Worm (Caenorhabditis elegans) whole organism, L3 larva: ENCODE results near the gene F18C5.9.
A peak's percentile ranks its signal among the peaks of the same experiment; 100 is the strongest.

Source experiments
- R02D3.7 ChIP-seq: fragments of 150-350 bp; optimal IDR thresholded peaks from 2 replicates; lab custom pipeline; 2014; ENCODE audit warnings: missing biosample characterization, missing genetic modification characterization
- ama-1 ChIP-seq: fragments of 150-350 bp; optimal IDR thresholded peaks from 2 replicates; lab custom pipeline; 2018
- ceh-16 ChIP-seq: sonication (generic microtip); optimal IDR thresholded peaks from 2 replicates; lab custom pipeline; 2017; ENCODE audit warnings: missing biosample characterization, missing genetic modification characterization
- ceh-28 ChIP-seq: fragments of 150-350 bp; optimal IDR thresholded peaks from 2 replicates; lab custom pipeline; 2014; ENCODE audit warnings: missing biosample characterization, missing genetic modification reagents, missing genetic modification characterization
- daf-12 ChIP-seq: fragments of 150-350 bp; optimal IDR thresholded peaks from 2 replicates; lab custom pipeline; 2014; ENCODE audit warnings: missing biosample characterization, missing genetic modification reagents, missing genetic modification characterization
- egl-27 ChIP-seq: sonication (generic microtip); optimal IDR thresholded peaks from 4 replicates; lab custom pipeline; 2017; ENCODE audit warnings: missing biosample characterization, missing genetic modification reagents, missing genetic modification characterization
- egl-5 ChIP-seq: fragments of 150-350 bp; optimal IDR thresholded peaks from 2 replicates; lab custom pipeline; 2017; ENCODE audit warnings: missing biosample characterization, missing genetic modification reagents, missing genetic modification characterization, inconsistent platforms
- elt-2 ChIP-seq: sonication (generic microtip); optimal IDR thresholded peaks from 2 replicates; lab custom pipeline; 2016; ENCODE audit warnings: missing genetic modification reagents, mild to moderate bottlenecking, missing genetic modification characterization, missing compliant biosample characterization
- elt-3 ChIP-seq, 3 experiments: fragments of 150-350 bp in 1 of 3; sonication (generic microtip) in 2 of 3; optimal IDR thresholded peaks; 2 replicates in 2 of 3; 4 replicates in 1 of 3; lab custom pipeline; 2014 to 2017; ENCODE audit warnings: missing biosample characterization in 3 of 3, missing genetic modification characterization in 3 of 3
- fkh-10 ChIP-seq: sonication (generic microtip); optimal IDR thresholded peaks from 2 replicates; lab custom pipeline; 2017; ENCODE audit warnings: missing biosample characterization, missing genetic modification reagents, missing genetic modification characterization
- fkh-2 ChIP-seq: fragments of 150-350 bp; optimal IDR thresholded peaks from 2 replicates; lab custom pipeline; 2014; ENCODE audit warnings: missing biosample characterization, missing genetic modification reagents, missing genetic modification characterization
- fos-1 ChIP-seq: fragments of 150-350 bp; optimal IDR thresholded peaks from 2 replicates; lab custom pipeline; 2014; ENCODE audit warnings: missing biosample characterization, missing genetic modification characterization
- jun-1 ChIP-seq: fragments of 150-350 bp; optimal IDR thresholded peaks from 2 replicates; lab custom pipeline; 2014; ENCODE audit warnings: missing biosample characterization, missing genetic modification reagents, missing genetic modification characterization
- lsy-12 ChIP-seq: sonication (generic microtip); optimal IDR thresholded peaks from 2 replicates; lab custom pipeline; 2016; ENCODE audit warnings: mild to moderate bottlenecking, missing genetic modification characterization, missing compliant biosample characterization
- mml-1 ChIP-seq: fragments of 150-350 bp; sonication (generic microtip); optimal IDR thresholded peaks from 3 replicates; lab custom pipeline; 2014; ENCODE audit warnings: missing biosample characterization, missing genetic modification characterization
- nfya-1 ChIP-seq: sonication (generic microtip); optimal IDR thresholded peaks from 2 replicates; lab custom pipeline; 2017; ENCODE audit warnings: missing genetic modification characterization, mild to moderate bottlenecking, missing compliant biosample characterization, antibody characterized with exemption, moderate library complexity; ENCODE audit not compliant: insufficient read depth
- nhr-11 ChIP-seq: fragments of 150-350 bp; optimal IDR thresholded peaks from 2 replicates; lab custom pipeline; 2014; ENCODE audit warnings: missing biosample characterization, missing genetic modification characterization
- nhr-43 ChIP-seq: sonication (generic microtip); optimal IDR thresholded peaks from 2 replicates; lab custom pipeline; 2016; ENCODE audit warnings: mild to moderate bottlenecking, missing genetic modification characterization, missing compliant biosample characterization; ENCODE audit not compliant: poor library complexity, severe bottlenecking
- nhr-67 ChIP-seq: fragments of 150-350 bp; optimal IDR thresholded peaks from 2 replicates; lab custom pipeline; 2014; ENCODE audit warnings: missing biosample characterization, missing genetic modification characterization
- pha-4 ChIP-seq: fragments of 150-350 bp; optimal IDR thresholded peaks from 2 replicates; lab custom pipeline; 2014; ENCODE audit warnings: missing biosample characterization, missing genetic modification reagents, missing genetic modification characterization
- pqm-1 ChIP-seq: fragments of 150-350 bp; optimal IDR thresholded peaks from 2 replicates; lab custom pipeline; 2017; ENCODE audit warnings: missing biosample characterization, missing genetic modification characterization, inconsistent platforms
- skn-1 ChIP-seq: fragments of 150-350 bp; optimal IDR thresholded peaks from 2 replicates; lab custom pipeline; 2014; ENCODE audit warnings: missing biosample characterization, missing genetic modification characterization
- ztf-4 ChIP-seq: fragments of 150-350 bp; optimal IDR thresholded peaks from 2 replicates; lab custom pipeline; 2014; ENCODE audit warnings: missing biosample characterization, missing genetic modification characterization

Gene F18C5.9

ce11 chrII:6614500-6614899 lies 47.6 kb downstream of the F18C5.9 start:
- no peak for TF ChIP-seq nhr-67
- no peak for TF ChIP-seq nhr-11
- TF ChIP-seq ztf-4, result no peak
- TF ChIP-seq pqm-1, result peak; percentile 23
- TF ChIP-seq R02D3.7, result no peak
- TF ChIP-seq egl-5 (tag; lab: Kevin White, UChicago), result no peak
- TF ChIP-seq elt-3 (tag; optimal IDR thresholded peaks at IDR 0.05; lab: Kevin White, UChicago), result no peak
- TF ChIP-seq mml-1, result no peak
- no peak for TF ChIP-seq egl-27
- TF ChIP-seq daf-12 (tag; lab: Kevin White, UChicago), result no peak
- TF ChIP-seq lsy-12 (tag; lab: Kevin White, UChicago), result no peak
- TF ChIP-seq nhr-43 (tag; lab: Kevin White, UChicago), result no peak
- peak; percentile 72 for TF ChIP-seq elt-2 (tag; lab: Kevin White, UChicago)
- no peak for TF ChIP-seq nfya-1 (tag; lab: Kevin White, UChicago)
- TF ChIP-seq, all 47 proteins: peak for 2

ce11 chrII:6615232-6616029 lies 48.5 kb downstream of the F18C5.9 start:
- TF ChIP-seq skn-1 (tag; lab: Kevin White, UChicago), result peak; percentile 50
- TF ChIP-seq ceh-28, result no peak
- peak; percentile 36 for TF ChIP-seq pha-4 (tag; lab: Kevin White, UChicago)
- peak; percentile 90 for TF ChIP-seq pqm-1
- TF ChIP-seq elt-2 (tag; lab: Kevin White, UChicago), result peak; percentile 93

- TF ChIP-seq ama-1, result no peak
- TF ChIP-seq mml-1, result no peak
- peak; percentile 79 for TF ChIP-seq jun-1
- no peak for TF ChIP-seq egl-27
- TF ChIP-seq pqm-1, result peak; percentile 65
- TF ChIP-seq fkh-10 (GFP tag; lab: Kevin White, UChicago), result no peak
- TF ChIP-seq fkh-2, result no peak
- no peak for TF ChIP-seq fos-1 (tag; lab: Kevin White, UChicago)
- peak; percentile 88 for TF ChIP-seq elt-2 (tag; lab: Kevin White, UChicago)
Measured at ce11 chrII:6616135-6616534, 49.2 kb downstream of the F18C5.9 start.

ce11 chrII:6616770-6617169 lies 49.8 kb downstream of the F18C5.9 start, which contains the start of gene klf-3:
Gene klf-3, plus strand, starts transcription at chrII:6616878.
- TF ChIP-seq ztf-4 (no peak), ceh-16 (tag; lab: Kevin White, UChicago) (no peak)
- TF ChIP-seq, all 47 proteins: peak for 0
